Worm (Caenorhabditis elegans) whole organism, L1 larva: ENCODE data around the gene ilys-1.

Experiments
- C34B4.2 ChIP-seq: sonication (generic microtip); optimal IDR thresholded peaks from 2 replicates; lab custom pipeline; 2017; ENCODE audit warnings: mild to moderate bottlenecking, missing genetic modification characterization, missing compliant biosample characterization
- aha-1 ChIP-seq: fragments of 150-350 bp; optimal IDR thresholded peaks from 2 replicates; lab custom pipeline; 2014; ENCODE audit warnings: missing biosample characterization, missing genetic modification characterization
- ceh-82 ChIP-seq, 3 experiments: fragments of 150-350 bp in 1 of 3; sonication (generic microtip) in 2 of 3; optimal IDR thresholded peaks; 2 replicates each; lab custom pipeline; 2014 to 2017; ENCODE audit warnings: missing biosample characterization in 3 of 3, missing genetic modification characterization in 3 of 3
- ceh-88 ChIP-seq: fragments of 200-800 bp; sonication (Bioruptor generic); IDR thresholded peaks from 2 replicates; pipeline ENCODE4 v1.3.6; 2022; ENCODE audit warnings: missing genetic modification characterization, missing compliant biosample characterization
- efl-1 ChIP-seq, 4 experiments: fragments of 150-350 bp; optimal IDR thresholded peaks in 3 of 4; peaks in 1 of 4; 1 replicate in 1 of 4; 2 replicates in 3 of 4; lab custom pipeline; 2014; ENCODE audit warnings: missing biosample characterization in 2 of 4, missing genetic modification characterization in 2 of 4, missing genetic modification reagents in 2 of 4
- ets-5 ChIP-seq: fragments of 200-800 bp; sonication (Bioruptor generic); IDR thresholded peaks from 2 replicates; pipeline ENCODE4 v1.3.6; 2022; ENCODE audit warnings: missing genetic modification characterization, missing compliant biosample characterization
- fkh-10 ChIP-seq: sonication (generic microtip); optimal IDR thresholded peaks from 2 replicates; lab custom pipeline; 2017; ENCODE audit warnings: missing biosample characterization, missing genetic modification reagents, missing genetic modification characterization
- fos-1 ChIP-seq: fragments of 150-350 bp; optimal IDR thresholded peaks from 2 replicates; lab custom pipeline; 2014; ENCODE audit warnings: missing biosample characterization, missing genetic modification characterization
- grh-1 ChIP-seq: fragments of 200-800 bp; sonication (Bioruptor generic); IDR thresholded peaks from 2 replicates; pipeline ENCODE4 v1.3.6; 2022; ENCODE audit warnings: missing genetic modification reagents, missing genetic modification characterization, missing compliant biosample characterization
- hlh-17 ChIP-seq: fragments of 200-800 bp; sonication (Bioruptor generic); optimal IDR thresholded peaks from 2 replicates; lab custom pipeline; 2018; ENCODE audit warnings: missing genetic modification characterization, mild to moderate bottlenecking, missing compliant biosample characterization, moderate library complexity, borderline replicate concordance
- hlh-4 ChIP-seq: sonication (generic microtip); optimal IDR thresholded peaks from 2 replicates; lab custom pipeline; 2016; ENCODE audit warnings: mild to moderate bottlenecking, missing genetic modification characterization, missing compliant biosample characterization
- lin-13 ChIP-seq: fragments of 150-350 bp; optimal IDR thresholded peaks from 2 replicates; lab custom pipeline; 2014; ENCODE audit warnings: missing biosample characterization, missing genetic modification reagents, missing genetic modification characterization
- lin-15B ChIP-seq: fragments of 150-350 bp; sonication (generic microtip); optimal IDR thresholded peaks from 3 replicates; lab custom pipeline; 2014; ENCODE audit warnings: missing biosample characterization, missing genetic modification characterization
- lin-35 ChIP-seq, 2 experiments: fragments of 150-350 bp; optimal IDR thresholded peaks; 2 replicates each; lab custom pipeline; 2014; ENCODE audit warnings: missing biosample characterization in 2 of 2, missing genetic modification characterization in 2 of 2, missing genetic modification reagents in 2 of 2
- lir-3 ChIP-seq: sonication (generic microtip); optimal IDR thresholded peaks from 2 replicates; lab custom pipeline; 2016; ENCODE audit warnings: mild to moderate bottlenecking, missing genetic modification characterization, moderate library complexity, missing compliant biosample characterization; ENCODE audit not compliant: poor library complexity
- lsy-2 ChIP-seq, 2 experiments: fragments of 150-350 bp; optimal IDR thresholded peaks; 2 replicates each; lab custom pipeline; 2014; ENCODE audit warnings: missing biosample characterization in 2 of 2, missing genetic modification characterization in 2 of 2
- mab-9 ChIP-seq: fragments of 200-800 bp; sonication (Bioruptor generic); IDR thresholded peaks from 2 replicates; pipeline ENCODE4 v1.3.6; 2022; ENCODE audit warnings: missing genetic modification reagents, missing genetic modification characterization, missing compliant biosample characterization
- mdl-1 ChIP-seq, 2 experiments: fragments of 150-350 bp; optimal IDR thresholded peaks; 2 replicates each; lab custom pipeline; 2014 to 2017; ENCODE audit warnings: missing biosample characterization in 2 of 2, missing genetic modification characterization in 2 of 2, inconsistent platforms in 1 of 2
- mep-1 ChIP-seq: fragments of 150-350 bp; optimal IDR thresholded peaks from 2 replicates; lab custom pipeline; 2014; ENCODE audit warnings: missing biosample characterization, missing genetic modification characterization
- nhr-12 ChIP-seq: sonication (generic microtip); optimal IDR thresholded peaks from 2 replicates; lab custom pipeline; 2017; ENCODE audit warnings: missing biosample characterization, missing genetic modification characterization
- nhr-47 ChIP-seq: sonication (generic microtip); optimal IDR thresholded peaks from 2 replicates; lab custom pipeline; 2016; ENCODE audit warnings: mild to moderate bottlenecking, missing genetic modification characterization, moderate library complexity, missing compliant biosample characterization
- nhr-71 ChIP-seq: sonication (generic microtip); optimal IDR thresholded peaks from 2 replicates; lab custom pipeline; 2016; ENCODE audit warnings: mild to moderate bottlenecking, missing genetic modification characterization, moderate library complexity, missing compliant biosample characterization
- nhr-76 ChIP-seq: sonication (generic microtip); optimal IDR thresholded peaks from 2 replicates; lab custom pipeline; 2017; ENCODE audit warnings: missing biosample characterization, missing genetic modification characterization
- nhr-85 ChIP-seq: sonication (generic microtip); peaks from one replicate; lab custom pipeline; 2016; ENCODE audit warnings: missing genetic modification characterization, inconsistent platforms, missing compliant biosample characterization
- nhr-90 ChIP-seq: sonication (generic microtip); optimal IDR thresholded peaks from 2 replicates; lab custom pipeline; 2016; ENCODE audit warnings: mild to moderate bottlenecking, missing genetic modification characterization, missing compliant biosample characterization; ENCODE audit not compliant: poor library complexity
- pag-3 ChIP-seq: sonication (generic microtip); optimal IDR thresholded peaks from 2 replicates; lab custom pipeline; 2017; ENCODE audit warnings: missing genetic modification characterization, mild to moderate bottlenecking, missing compliant biosample characterization, antibody characterized with exemption, borderline replicate concordance; ENCODE audit not compliant: insufficient read depth
- pqm-1 ChIP-seq: sonication (generic microtip); optimal IDR thresholded peaks from 3 replicates; lab custom pipeline; 2017; ENCODE audit warnings: missing biosample characterization, missing genetic modification characterization
- rnt-1 ChIP-seq: sonication (generic microtip); optimal IDR thresholded peaks from 2 replicates; lab custom pipeline; 2016; ENCODE audit warnings: mild to moderate bottlenecking, missing genetic modification characterization, moderate library complexity, missing compliant biosample characterization
- snpc-4 ChIP-seq: fragments of 150-350 bp; optimal IDR thresholded peaks from 2 replicates; lab custom pipeline; 2014; ENCODE audit warnings: missing biosample characterization, missing genetic modification characterization
- sup-37 ChIP-seq: fragments of 200-800 bp; sonication (Bioruptor generic); optimal IDR thresholded peaks from 2 replicates; lab custom pipeline; 2018; ENCODE audit warnings: mild to moderate bottlenecking, missing genetic modification characterization, missing compliant biosample characterization
- swsn-7 ChIP-seq: sonication (generic microtip); optimal IDR thresholded peaks from 2 replicates; lab custom pipeline; 2016; ENCODE audit warnings: missing genetic modification characterization, missing compliant biosample characterization
- tlp-1 ChIP-seq: fragments of 150-350 bp; optimal IDR thresholded peaks from 2 replicates; lab custom pipeline; 2014; ENCODE audit warnings: missing biosample characterization, missing genetic modification characterization
- unc-130 ChIP-seq: fragments of 150-350 bp; optimal IDR thresholded peaks from 2 replicates; lab custom pipeline; 2017; ENCODE audit warnings: missing biosample characterization, missing genetic modification characterization, inconsistent platforms
- unc-30 ChIP-seq: sonication (generic microtip); optimal IDR thresholded peaks from 2 replicates; lab custom pipeline; 2017; ENCODE audit warnings: missing biosample characterization, missing genetic modification characterization
- unc-98 ChIP-seq: fragments of 200-800 bp; sonication (Bioruptor generic); IDR thresholded peaks from 2 replicates; pipeline ENCODE4 v1.3.6; 2022; ENCODE audit warnings: missing genetic modification characterization, missing compliant biosample characterization
- vab-15 ChIP-seq: sonication (generic microtip); optimal IDR thresholded peaks from 2 replicates; lab custom pipeline; 2017; ENCODE audit warnings: missing genotype, mild to moderate bottlenecking, missing genetic modification characterization, missing compliant biosample characterization
- xbp-1 ChIP-seq: sonication (generic microtip); optimal IDR thresholded peaks from 2 replicates; lab custom pipeline; 2016; ENCODE audit warnings: missing genetic modification characterization, missing compliant biosample characterization
- zip-4 ChIP-seq: fragments of 200-800 bp; sonication (Bioruptor generic); optimal IDR thresholded peaks from 2 replicates; lab custom pipeline; 2018; ENCODE audit warnings: mild to moderate bottlenecking, missing genetic modification characterization, moderate library complexity, missing compliant biosample characterization

The ilys-1 gene

ce11 chrIV:2451233-2451632 is 19.0 kb upstream of the ilys-1 start, which contains the start of gene C45G7.13:
C45G7.13 (minus strand) TSS chrIV:2451333.
- no peak for TF ChIP-seq hlh-4 (tag; lab: Kevin White, UChicago)
- no peak for TF ChIP-seq zip-4 (GFP tag; lab: Kevin White, UChicago)
- TF ChIP-seq swsn-7 (tag; lab: Kevin White, UChicago), result no peak
- TF ChIP-seq xbp-1 (tag; lab: Kevin White, UChicago), result no peak
- TF ChIP-seq fkh-10, result no peak

ce11 chrIV:2451655-2452054 is 18.6 kb upstream of the ilys-1 start:
- no peak for TF ChIP-seq efl-1 (optimal IDR thresholded peaks at IDR 0.05; lab: Kevin White, UChicago)
- TF ChIP-seq efl-1 (GFP tag; optimal IDR thresholded peaks at IDR 0.05 in 1 of 2; lab: Kevin White, UChicago), result peak in 1 of 2 experiments; percentile 33
- TF ChIP-seq tlp-1 (tag; lab: Kevin White, UChicago), result no peak
- TF ChIP-seq nhr-85 (tag; lab: Kevin White, UChicago), result no peak
- no peak for TF ChIP-seq vab-15
- TF ChIP-seq nhr-76, result no peak
- TF ChIP-seq, all 84 proteins: peak for 1

- no peak for TF ChIP-seq hlh-17
- no peak for TF ChIP-seq nhr-47 (tag; lab: Kevin White, UChicago)
- TF ChIP-seq aha-1 (tag; lab: Kevin White, UChicago), result no peak
- no peak for TF ChIP-seq lin-13
- no peak for TF ChIP-seq snpc-4
- TF ChIP-seq nhr-12 (tag; lab: Kevin White, UChicago), result no peak
- TF ChIP-seq lin-15B (tag; lab: Kevin White, UChicago), result no peak
- TF ChIP-seq sup-37 (GFP tag; lab: Kevin White, UChicago), result no peak
- no peak for TF ChIP-seq lir-3 (tag; lab: Kevin White, UChicago)
- TF ChIP-seq C34B4.2, result no peak
- no peak for TF ChIP-seq mdl-1 (tag; optimal IDR thresholded peaks at IDR 0.05; lab: Kevin White, UChicago)
- no peak for TF ChIP-seq ceh-88 (GFP tag; lab: Robert Waterston, UW)
- no peak for TF ChIP-seq fos-1 (tag; lab: Kevin White, UChicago)
- no peak for TF ChIP-seq mab-9 (GFP tag; lab: Robert Waterston, UW)
- TF ChIP-seq nhr-71, result no peak
- no peak for TF ChIP-seq lin-35 (GFP tag; optimal IDR thresholded peaks at IDR 0.05; lab: Kevin White, UChicago)
- TF ChIP-seq unc-130 (tag; lab: Kevin White, UChicago), result no peak
- no peak for TF ChIP-seq ceh-82 (tag; optimal IDR thresholded peaks at IDR 0.05; lab: Kevin White, UChicago)
- TF ChIP-seq nhr-90 (tag; lab: Kevin White, UChicago), result no peak
- TF ChIP-seq mep-1 (tag; lab: Kevin White, UChicago), result no peak
Observed at ce11 chrIV:2455128-2455527, 15.1 kb upstream of the ilys-1 start.

ce11 chrIV:2461396-2461795 is 8.8 kb upstream of the ilys-1 start:
- TF ChIP-seq zip-4 (GFP tag; lab: Kevin White, UChicago) (no peak), lsy-2 (tag; optimal IDR thresholded peaks at IDR 0.05; lab: Kevin White, UChicago) (no peak), C34B4.2 (no peak), ets-5 (GFP tag; lab: Robert Waterston, UW) (no peak), grh-1 (GFP tag; lab: Robert Waterston, UW) (no peak), rnt-1 (tag; lab: Kevin White, UChicago) (no peak), efl-1 (optimal IDR thresholded peaks at IDR 0.05; lab: Kevin White, UChicago) (no peak), efl-1 (GFP tag; optimal IDR thresholded peaks at IDR 0.05 in 1 of 2; lab: Kevin White, UChicago) (no peak), unc-98 (GFP tag; lab: Robert Waterston, UW) (no peak), pag-3 (tag; lab: Kevin White, UChicago) (no peak), nhr-12 (tag; lab: Kevin White, UChicago) (no peak), swsn-7 (tag; lab: Kevin White, UChicago) (no peak), pqm-1 (tag; lab: Kevin White, UChicago) (no peak), mab-9 (GFP tag; lab: Robert Waterston, UW) (no peak), mep-1 (tag; lab: Kevin White, UChicago) (no peak), unc-30 (tag; lab: Kevin White, UChicago) (no peak), mdl-1 (tag; optimal IDR thresholded peaks at IDR 0.05; lab: Kevin White, UChicago) (no peak)
